Worm (Caenorhabditis elegans) whole organism, L4/young adult: ENCODE measurements around the gene F22E5.21.
"Not testable (repeated sequence)": the region's sequence is repeated elsewhere in the genome, so short reads cannot be mapped to it uniquely, and the experiment has no call there.

Experiments used
- W03F9.2 ChIP-seq: fragments of 150-350 bp; optimal IDR thresholded peaks from 2 replicates; lab custom pipeline; 2014; ENCODE audit warnings: missing biosample characterization, missing genetic modification characterization
- dao-5 ChIP-seq: sonication (generic microtip); optimal IDR thresholded peaks from 2 replicates; lab custom pipeline; 2016; ENCODE audit warnings: missing genotype, missing genetic modification characterization, moderate library complexity, missing compliant biosample characterization
- him-1 ChIP-seq: sonication (generic microtip); optimal IDR thresholded peaks from 2 replicates; lab custom pipeline; 2016; ENCODE audit warnings: missing genotype, missing genetic modification reagents, missing genetic modification characterization, missing compliant biosample characterization

The F22E5.21 gene

ce11 chrII:2612278-2612677 lies 25.0 kb downstream of the F22E5.21 start, which contains the start of gene D2062.13:
TSS of gene D2062.13 (plus strand) at chrII:2612578.
- not testable (repeated sequence) for TF ChIP-seq him-1, W03F9.2, dao-5 (tag; lab: Kevin White, UChicago)

DNA sequence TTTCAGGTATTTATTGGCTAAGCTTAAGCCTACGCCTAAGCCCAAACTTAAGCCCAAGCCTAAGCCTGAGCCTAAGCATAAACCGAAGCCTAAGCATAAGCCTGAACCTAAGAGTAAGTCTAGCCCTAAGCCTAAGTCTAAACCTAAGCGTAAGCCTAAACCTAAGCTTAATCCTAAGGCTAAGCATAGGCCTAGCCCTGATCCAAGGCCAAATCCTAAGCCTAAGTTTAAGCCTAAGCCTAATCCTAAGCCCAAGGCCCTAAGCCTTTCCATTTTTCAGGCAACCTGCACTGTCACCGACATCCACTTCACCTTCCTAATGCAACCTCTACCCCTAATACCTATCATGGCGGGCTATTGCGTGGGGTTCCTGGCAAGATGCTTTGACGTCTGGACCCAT lies 26.2 kb downstream of the F22E5.21 start:
- TF ChIP-seq him-1 (tag; lab: Kevin White, UChicago) (no peak), W03F9.2 (tag; lab: Kevin White, UChicago) (no peak), dao-5 (tag; lab: Kevin White, UChicago) (no peak)

DNA sequence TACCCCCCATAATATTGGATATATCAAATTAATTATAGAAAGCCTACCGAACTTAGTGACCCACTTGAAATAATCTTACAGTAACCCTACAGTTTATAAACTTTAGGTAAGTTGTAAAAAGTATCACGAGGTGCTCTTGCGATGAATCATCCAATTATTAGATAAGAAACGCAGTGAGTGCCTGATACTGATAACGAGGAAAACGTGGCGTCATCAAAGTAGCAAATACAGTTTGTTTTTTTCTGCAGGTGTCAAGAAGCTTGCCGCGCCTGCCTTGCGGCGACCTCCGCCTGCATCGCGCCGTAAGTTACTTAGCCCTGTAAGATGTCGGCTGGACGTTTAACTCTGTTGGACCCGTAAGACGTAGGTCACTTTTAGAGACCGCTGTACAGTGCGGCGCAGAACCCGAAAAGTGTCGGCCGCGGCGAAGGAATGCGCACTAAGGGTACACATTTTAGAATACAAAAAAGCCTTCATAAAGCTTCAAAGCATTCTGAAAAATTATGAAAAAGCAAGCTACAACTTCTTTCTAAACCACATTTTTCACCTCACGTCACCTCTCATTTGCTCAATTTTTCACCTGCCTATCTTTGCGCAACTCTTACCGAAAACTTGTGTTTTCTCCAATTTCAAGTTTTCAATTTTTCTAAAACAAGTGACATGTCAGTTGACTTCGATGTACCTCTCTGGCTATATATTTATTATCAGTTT lies 26.9 kb downstream of the F22E5.21 start, which contains the start of gene sri-38:
TSS of gene sri-38 (plus strand) at position 661 of the 711 bp plus-strand sequence.
- TF ChIP-seq dao-5 (tag; lab: Kevin White, UChicago) (no peak), him-1 (tag; lab: Kevin White, UChicago) (no peak), W03F9.2 (tag; lab: Kevin White, UChicago) (no peak)

DNA sequence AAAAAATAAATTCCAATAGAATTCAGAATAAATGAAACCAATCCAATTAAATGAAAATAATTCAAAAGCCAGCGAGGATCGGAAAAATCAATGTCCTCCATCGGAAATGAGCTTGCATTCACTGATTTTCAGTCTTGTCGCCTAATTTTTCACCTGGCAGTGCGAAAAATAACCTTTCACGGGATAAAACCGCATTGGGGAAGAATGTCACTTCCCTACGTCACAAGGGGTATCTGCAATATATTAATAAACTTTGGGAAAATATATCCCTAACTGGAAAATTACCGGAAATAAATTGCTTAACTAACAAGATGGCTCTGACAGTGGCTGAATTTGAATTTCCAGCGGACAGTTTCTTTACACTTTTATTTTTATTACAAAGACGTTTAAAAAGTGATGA lies 31.9 kb downstream of the F22E5.21 start, which contains the start of gene sri-77:
TSS of gene sri-77 (minus strand) at position 101 of the 400 bp plus-strand sequence.
- TF ChIP-seq him-1 (tag; lab: Kevin White, UChicago) (no peak), W03F9.2 (tag; lab: Kevin White, UChicago) (no peak), dao-5 (tag; lab: Kevin White, UChicago) (no peak)

- TF ChIP-seq W03F9.2 (tag; lab: Kevin White, UChicago) (no peak), him-1 (tag; lab: Kevin White, UChicago) (no peak), dao-5 (tag; lab: Kevin White, UChicago) (no peak)
Observed at ce11 chrII:2600931-2601330, 36.3 kb downstream of the F22E5.21 start.

ce11 chrII:2600176-2600575 lies 37.1 kb downstream of the F22E5.21 start, which contains the start of gene F33H12.1:
TSS of gene F33H12.1 (plus strand) at chrII:2600476.
- TF ChIP-seq him-1, W03F9.2, dao-5 (tag; lab: Kevin White, UChicago): not testable (repeated sequence)

- no peak for TF ChIP-seq him-1 (tag; lab: Kevin White, UChicago)
- no peak for TF ChIP-seq dao-5 (tag; lab: Kevin White, UChicago)
Observed at ce11 chrII:2586861-2587554, 50.3 kb downstream of the F22E5.21 start, which contains the start of the genes F33H12.7 and sri-39. TSS of gene F33H12.7 (minus strand) at chrII:2586911. TSS of gene sri-39 (plus strand) at chrII:2587504.

DNA sequence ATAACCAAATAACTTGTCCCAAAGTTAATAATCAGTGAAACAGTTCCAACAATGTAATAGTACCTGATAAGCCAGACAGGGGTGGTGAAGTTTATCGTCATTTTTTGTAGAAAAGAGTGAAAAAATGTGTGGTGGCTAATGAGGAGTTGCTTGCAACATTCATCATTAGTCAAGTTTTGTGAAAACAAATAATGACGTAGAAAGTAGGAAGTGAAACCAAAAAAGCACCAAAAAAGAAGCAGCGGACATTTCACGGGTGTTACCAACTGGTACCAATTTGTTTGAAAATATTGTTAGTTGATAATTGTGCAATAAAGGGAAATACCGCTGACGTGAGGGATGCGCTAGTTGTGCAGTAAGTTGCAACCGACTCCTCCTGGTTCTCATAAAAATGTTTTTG lies 51.8 kb downstream of the F22E5.21 start, which contains the start of gene sri-36:
TSS of gene sri-36 (minus strand) at position 101 of the 400 bp plus-strand sequence.
- TF ChIP-seq him-1 (tag; lab: Kevin White, UChicago): no peak
- no peak for TF ChIP-seq dao-5 (tag; lab: Kevin White, UChicago)
- TF ChIP-seq W03F9.2 (tag; lab: Kevin White, UChicago): no peak
